Fruit fly (Drosophila melanogaster): ENCODE results near the gene CG18563.

DNA sequence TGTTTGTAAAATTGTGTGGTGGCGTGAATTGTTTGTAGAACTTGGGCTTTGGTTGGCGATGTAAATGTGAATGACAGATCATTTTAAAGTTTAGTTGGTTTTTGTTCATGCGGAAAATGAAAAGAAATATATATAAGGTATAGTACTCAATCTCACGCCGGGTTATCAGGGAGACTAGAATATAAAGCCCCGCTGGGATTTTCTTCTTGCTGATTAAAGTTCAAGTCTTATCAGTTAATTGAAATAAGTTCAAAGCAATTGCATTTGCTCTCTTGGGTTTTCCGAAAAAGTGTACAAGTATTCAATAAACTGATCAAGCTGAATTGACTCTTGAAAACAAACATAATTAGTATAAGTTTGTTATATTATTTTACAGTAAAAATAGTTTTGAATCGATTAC, 32.4 kb downstream of the CG18563 start:
- no peak for TF ChIP-seq ovo (GFP tag; optimal IDR thresholded peaks at IDR 0.05)
- no peak for TF ChIP-seq pad (GFP tag; optimal IDR thresholded peaks at IDR 0.05)
